Worm (Caenorhabditis elegans) whole organism, young adult: ENCODE data around the gene F56B6.6.

Experiments used
- ama-1 ChIP-seq, 3 experiments: fragments of 150-350 bp in 1 of 3; sonication (generic microtip) in 2 of 3; optimal IDR thresholded peaks; 2 replicates each; lab custom pipeline; 2014 to 2018; ENCODE audit warnings: missing biosample characterization in 2 of 3, missing genetic modification characterization in 2 of 3, missing genetic modification reagents in 2 of 3
- madf-6 ChIP-seq: fragments of 200-800 bp; sonication (Bioruptor generic); IDR thresholded peaks from 2 replicates; pipeline ENCODE4 v1.3.6; 2022; ENCODE audit warnings: missing genetic modification reagents, missing genetic modification characterization, missing compliant biosample characterization
- nhr-179 ChIP-seq: sonication (generic microtip); optimal IDR thresholded peaks from 2 replicates; lab custom pipeline; 2016; ENCODE audit warnings: mild to moderate bottlenecking, missing genetic modification characterization, missing compliant biosample characterization
- pha-4 ChIP-seq: fragments of 150-350 bp; sonication (generic microtip); optimal IDR thresholded peaks from 2 replicates; lab custom pipeline; 2014; ENCODE audit warnings: missing biosample characterization, missing genetic modification reagents, missing genetic modification characterization

- TF ChIP-seq pha-4 (no peak), madf-6 (GFP tag; lab: Robert Waterston, UW) (no peak), ama-1 (optimal IDR thresholded peaks at IDR 0.05; lab: Kevin White, UChicago) (no peak), ama-1 (GFP tag; optimal IDR thresholded peaks at IDR 0.05; lab: Kevin White, UChicago) (no peak), nhr-179 (tag; lab: Kevin White, UChicago) (no peak)
These were observed 23.1 kb upstream of the F56B6.6 start for ce11 chrX:3555930-3556329.
